Worm (Caenorhabditis elegans): ENCODE results near the gene abu-10.
A peak's percentile ranks its signal among the peaks of the same experiment; 100 is the strongest.

abu-10 gene

DNA sequence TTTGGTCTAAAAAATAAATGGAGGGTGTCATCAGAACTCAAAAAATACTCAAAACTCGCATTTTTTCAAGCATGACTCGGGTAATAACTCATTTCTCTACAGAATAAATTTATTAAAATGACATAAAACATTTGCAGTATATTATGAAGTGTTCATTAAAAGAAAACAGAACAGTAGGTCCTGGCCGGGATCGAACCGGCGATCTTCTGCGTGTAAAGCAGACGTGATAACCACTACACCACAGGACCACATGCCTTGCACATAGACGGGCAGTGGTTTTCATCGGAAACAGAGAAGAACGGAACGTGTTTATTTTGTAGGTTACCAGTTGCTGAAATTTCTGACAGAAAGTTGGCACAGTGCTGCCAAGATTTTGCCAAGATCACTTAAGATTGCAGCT lies 4.6 kb upstream of the abu-10 start:
- peak; percentile 83 for TF ChIP-seq pbrm-1 (GFP tag; IDR thresholded peaks at IDR 0.05)
- no peak for TF ChIP-seq hlh-26 (GFP tag; conservative IDR thresholded peaks at IDR 0.05)
- TF ChIP-seq snpc-1.1 (tag; optimal IDR thresholded peaks at IDR 0.05; ENCODE audit: insufficient read depth) = peak; percentile 4
- TF ChIP-seq him-1 (tag; optimal IDR thresholded peaks at IDR 0.05) = peak; percentile 91
- peak; percentile 21 for TF ChIP-seq chd-7 (tag; optimal IDR thresholded peaks at IDR 0.05)
- TF ChIP-seq attf-5 (GFP tag; optimal IDR thresholded peaks at IDR 0.05) = peak; percentile 42
- peak; percentile 49; the same call in 1 of the 2 replicates for TF ChIP-seq Y79H2A.3 (GFP tag; conservative IDR thresholded peaks at IDR 0.05)
- TF ChIP-seq mcd-1 (GFP tag; IDR thresholded peaks at IDR 0.05) = peak; percentile 29; the same call in 1 of the 2 replicates
- peak; percentile 85 for TF ChIP-seq Y56A3A.18 (GFP tag; IDR thresholded peaks at IDR 0.05)
- TF ChIP-seq let-526 (GFP tag; IDR thresholded peaks at IDR 0.05) = 0 out of 2 replicates have a peak, but pooled peaks have one; percentile 41
- TF ChIP-seq Y53G8AR.9 (GFP tag; conservative IDR thresholded peaks at IDR 0.05) = 0 out of 2 replicates have a peak, but pooled peaks have one; percentile 29
- TF ChIP-seq Y53F4B.3 (GFP tag; IDR thresholded peaks at IDR 0.05) = peak; percentile 41
- peak; percentile 26 for TF ChIP-seq atf-7 (tag; optimal IDR thresholded peaks at IDR 0.05)
- peak; percentile 59 for TF ChIP-seq F10E7.11 (tag; optimal IDR thresholded peaks at IDR 0.05)
- TF ChIP-seq ztf-18 (tag; optimal IDR thresholded peaks at IDR 0.05) = peak; percentile 79
- peak; percentile 61; the same call in 1 of the 2 replicates for TF ChIP-seq madf-6 (GFP tag; IDR thresholded peaks at IDR 0.05)
- TF ChIP-seq let-607 (tag; optimal IDR thresholded peaks at IDR 0.05) = peak in 1 of 2 experiments; percentile 34
- TF ChIP-seq ztf-22 (GFP tag; optimal IDR thresholded peaks at IDR 0.05) = no peak
- peak; percentile 83 for TF ChIP-seq die-1 (tag; optimal IDR thresholded peaks at IDR 0.05)
- TF ChIP-seq K12H6.12 (tag; optimal IDR thresholded peaks at IDR 0.05) = no peak
- TF ChIP-seq cebp-1 (GFP tag; IDR thresholded peaks at IDR 0.05) = no peak
- TF ChIP-seq cebp-1 (tag; optimal IDR thresholded peaks at IDR 0.05) = no peak
- TF ChIP-seq F49E8.2 (tag; optimal IDR thresholded peaks at IDR 0.05; ENCODE audit: insufficient read depth) = peak; percentile 4
- TF ChIP-seq aptf-2 (GFP tag; conservative IDR thresholded peaks at IDR 0.05) = no peak
- TF ChIP-seq ekl-4 (GFP tag; IDR thresholded peaks at IDR 0.05) = peak; percentile 76
- TF ChIP-seq zim-3 (tag; optimal IDR thresholded peaks at IDR 0.05) = no peak
- TF ChIP-seq ztf-26 (tag; optimal IDR thresholded peaks at IDR 0.05) = peak; percentile 20
- TF ChIP-seq hmg-20 (GFP tag; IDR thresholded peaks at IDR 0.05) = no peak
- TF ChIP-seq lsy-27 (tag; optimal IDR thresholded peaks at IDR 0.05; ENCODE audit: borderline replicate concordance, insufficient read depth) = peak; percentile 57
- 0 out of 2 replicates have a peak, but pooled peaks have one; percentile 31 for TF ChIP-seq F39B2.1 (GFP tag; IDR thresholded peaks at IDR 0.05)
- peak; percentile 85 for TF ChIP-seq D2030.7 (GFP tag; IDR thresholded peaks at IDR 0.05)
- no peak for TF ChIP-seq akir-1 (GFP tag; optimal IDR thresholded peaks at IDR 0.05)
- peak; percentile 77 for TF ChIP-seq rcor-1 (GFP tag; IDR thresholded peaks at IDR 0.05)
- TF ChIP-seq attf-6 (GFP tag; IDR thresholded peaks at IDR 0.05) = peak; percentile 62
- no peak for TF ChIP-seq ceh-40 (GFP tag; IDR thresholded peaks at IDR 0.05)
- no peak for TF ChIP-seq bed-1 (GFP tag; IDR thresholded peaks at IDR 0.05)
- peak; percentile 58 to 89 for TF ChIP-seq rec-8 (tag; optimal IDR thresholded peaks at IDR 0.05)
- no peak for TF ChIP-seq ceh-91 (GFP tag; IDR thresholded peaks at IDR 0.05)
- peak; percentile 49; the same call in 1 of the 2 replicates for TF ChIP-seq B0336.3 (GFP tag; IDR thresholded peaks at IDR 0.05)
- TF ChIP-seq B0035.1 (tag; optimal IDR thresholded peaks at IDR 0.05) = peak; percentile 22
- peak; percentile 61 for TF ChIP-seq nhr-179 (tag; optimal IDR thresholded peaks at IDR 0.05)
- no peak for TF ChIP-seq tlf-1 (GFP tag; optimal IDR thresholded peaks at IDR 0.05)
- peak; percentile 73 for TF ChIP-seq snpc-4 (GFP tag; optimal IDR thresholded peaks at IDR 0.05)
- TF ChIP-seq snpc-4 (tag; optimal IDR thresholded peaks at IDR 0.05) = peak in 3 of 4 experiments; percentile 59 to 80 (median 70)
- peak; percentile 65 for TF ChIP-seq ceh-27 (GFP tag; optimal IDR thresholded peaks at IDR 0.05)
- TF ChIP-seq ztf-25 (GFP tag; IDR thresholded peaks at IDR 0.05) = peak; percentile 84; the same call in 1 of the 2 replicates
- TF ChIP-seq B0261.1 (tag; optimal IDR thresholded peaks at IDR 0.05) = peak; percentile 77
